Worm (Caenorhabditis elegans) whole organism, early embryonic: ENCODE data around the gene R102.4.

ENCODE experiments used
- B0310.2 ChIP-seq: sonication (generic microtip); optimal IDR thresholded peaks from 2 replicates; lab custom pipeline; 2016; ENCODE audit warnings: mild to moderate bottlenecking, missing genetic modification characterization, missing compliant biosample characterization
- ama-1 ChIP-seq: fragments of 150-350 bp; optimal IDR thresholded peaks from 2 replicates; lab custom pipeline; 2014
- flt-1 ChIP-seq: fragments of 200-800 bp; sonication (Bioruptor generic); IDR thresholded peaks from 2 replicates; pipeline ENCODE4 v1.3.6; 2022; ENCODE audit warnings: missing genetic modification characterization, missing compliant biosample characterization
- hmg-4 ChIP-seq: fragments of 200-800 bp; sonication (Bioruptor generic); optimal IDR thresholded peaks from 2 replicates; lab custom pipeline; 2018; ENCODE audit warnings: mild to moderate bottlenecking, missing genetic modification characterization, missing compliant biosample characterization
- tbx-11 ChIP-seq: fragments of 200-800 bp; sonication (Bioruptor generic); IDR thresholded peaks from 2 replicates; pipeline ENCODE4 v1.3.6; 2022; ENCODE audit warnings: missing genetic modification characterization, missing compliant biosample characterization
- tbx-37 ChIP-seq: fragments of 200-800 bp; sonication (Bioruptor generic); conservative IDR thresholded peaks from 2 replicates; pipeline ENCODE4 v1.3.6; 2022; ENCODE audit warnings: missing genetic modification reagents, missing genetic modification characterization, missing compliant biosample characterization

- TF ChIP-seq ama-1 = no peak
- no peak for TF ChIP-seq tbx-37 (GFP tag; lab: Robert Waterston, UW)
- no peak for TF ChIP-seq hmg-4 (GFP tag; lab: Kevin White, UChicago)
- no peak for TF ChIP-seq flt-1 (GFP tag; lab: Robert Waterston, UW)
- no peak for TF ChIP-seq B0310.2
- no peak for TF ChIP-seq tbx-11 (GFP tag; lab: Robert Waterston, UW)
Measured at ce11 chrIV:10680379-10680778, 14.7 kb downstream of the R102.4 start, which contains the start of gene K08C7.4.
